Worm (Caenorhabditis elegans) whole organism, L1 larva: ENCODE measurements around the gene clc-32.

Source experiments
- mdl-1 ChIP-seq, 2 experiments: fragments of 150-350 bp; optimal IDR thresholded peaks; 2 replicates each; lab custom pipeline; 2014 to 2017; ENCODE audit warnings: missing biosample characterization in 2 of 2, missing genetic modification characterization in 2 of 2, inconsistent platforms in 1 of 2
- skn-1 ChIP-seq: fragments of 150-350 bp; optimal IDR thresholded peaks from 2 replicates; lab custom pipeline; 2014; ENCODE audit warnings: missing biosample characterization, missing genetic modification characterization
- swsn-7 ChIP-seq: sonication (generic microtip); optimal IDR thresholded peaks from 2 replicates; lab custom pipeline; 2016; ENCODE audit warnings: missing genetic modification characterization, missing compliant biosample characterization
- ztf-4 ChIP-seq: fragments of 150-350 bp; optimal IDR thresholded peaks from 2 replicates; lab custom pipeline; 2014; ENCODE audit warnings: missing biosample characterization, missing genetic modification characterization

- no peak for TF ChIP-seq skn-1
- no peak for TF ChIP-seq ztf-4 (tag; lab: Kevin White, UChicago)
- TF ChIP-seq swsn-7 (tag; lab: Kevin White, UChicago) = no peak
- no peak for TF ChIP-seq mdl-1 (tag; optimal IDR thresholded peaks at IDR 0.05; lab: Kevin White, UChicago)
Measured at ce11 chrV:16142371-16142770, 1.4 kb upstream of the clc-32 start, which contains the start of gene fbxa-18.
